Worm (Caenorhabditis elegans) whole organism, young adult: ENCODE results near the gene srx-131.

Experiments used
- F33H1.4 ChIP-seq: fragments of 200-800 bp; sonication (Bioruptor generic); IDR thresholded peaks from 2 replicates; pipeline ENCODE4 v1.3.6; 2022; ENCODE audit warnings: missing genetic modification reagents, missing genetic modification characterization, missing compliant biosample characterization
- K11D2.4 ChIP-seq: fragments of 200-800 bp; sonication (Bioruptor generic); IDR thresholded peaks from 2 replicates; pipeline ENCODE4 v1.3.6; 2022; ENCODE audit warnings: missing genetic modification reagents, missing genetic modification characterization, missing compliant biosample characterization
- K12H6.12 ChIP-seq: fragments of 200-800 bp; sonication (Bioruptor generic); optimal IDR thresholded peaks from 2 replicates; lab custom pipeline; 2018; ENCODE audit warnings: mild to moderate bottlenecking, missing genetic modification characterization, missing compliant biosample characterization
- T07F8.4 ChIP-seq: sonication (generic microtip); optimal IDR thresholded peaks from 2 replicates; lab custom pipeline; 2016; ENCODE audit warnings: mild to moderate bottlenecking, missing genetic modification characterization, moderate library complexity, missing compliant biosample characterization
- Y53F4B.3 ChIP-seq: fragments of 200-800 bp; sonication (Bioruptor generic); IDR thresholded peaks from 2 replicates; pipeline ENCODE4 v1.3.6; 2022; ENCODE audit warnings: missing genetic modification reagents, missing genetic modification characterization, missing compliant biosample characterization
- Y79H2A.3 ChIP-seq: fragments of 200-800 bp; sonication (Bioruptor generic); conservative IDR thresholded peaks from 2 replicates; pipeline ENCODE4 v1.3.6; 2022; ENCODE audit warnings: missing genetic modification reagents, missing genetic modification characterization, missing compliant biosample characterization
- ZK185.1 ChIP-seq: sonication (generic microtip); optimal IDR thresholded peaks from 2 replicates; lab custom pipeline; 2016; ENCODE audit warnings: mild to moderate bottlenecking, missing genetic modification characterization, missing compliant biosample characterization; ENCODE audit not compliant: poor library complexity, severe bottlenecking
- akir-1 ChIP-seq: fragments of 200-800 bp; sonication (Bioruptor generic); optimal IDR thresholded peaks from 2 replicates; lab custom pipeline; 2018; ENCODE audit warnings: mild to moderate bottlenecking, missing genetic modification characterization, moderate library complexity, missing compliant biosample characterization
- ama-1 ChIP-seq, 3 experiments: fragments of 150-350 bp in 1 of 3; sonication (generic microtip) in 2 of 3; optimal IDR thresholded peaks; 2 replicates each; lab custom pipeline; 2014 to 2018; ENCODE audit warnings: missing biosample characterization in 2 of 3, missing genetic modification characterization in 2 of 3, missing genetic modification reagents in 2 of 3
- atf-7 ChIP-seq: sonication (generic microtip); optimal IDR thresholded peaks from 2 replicates; lab custom pipeline; 2017; ENCODE audit warnings: mild to moderate bottlenecking, missing genetic modification characterization, missing compliant biosample characterization
- attf-3 ChIP-seq: fragments of 200-800 bp; sonication (Bioruptor generic); conservative IDR thresholded peaks from 2 replicates; pipeline ENCODE4 v1.3.6; 2022; ENCODE audit warnings: missing genetic modification reagents, missing genetic modification characterization, missing compliant biosample characterization
- attf-6 ChIP-seq: fragments of 200-800 bp; sonication (Bioruptor generic); IDR thresholded peaks from 2 replicates; pipeline ENCODE4 v1.3.6; 2022; ENCODE audit warnings: missing genetic modification reagents, missing genetic modification characterization, missing compliant biosample characterization
- ccch-3 ChIP-seq: fragments of 200-800 bp; sonication (Bioruptor generic); optimal IDR thresholded peaks from 2 replicates; lab custom pipeline; 2018; ENCODE audit warnings: mild to moderate bottlenecking, missing genetic modification characterization, missing compliant biosample characterization
- ceh-27 ChIP-seq: fragments of 200-800 bp; sonication (Bioruptor generic); optimal IDR thresholded peaks from 2 replicates; lab custom pipeline; 2018; ENCODE audit warnings: mild to moderate bottlenecking, missing genetic modification characterization, moderate library complexity, missing compliant biosample characterization
- ceh-58 ChIP-seq: fragments of 200-800 bp; sonication (Bioruptor generic); IDR thresholded peaks from 2 replicates; pipeline ENCODE4 v1.3.6; 2022; ENCODE audit warnings: missing genetic modification characterization, missing compliant biosample characterization
- dpff-1 ChIP-seq: sonication (generic microtip); optimal IDR thresholded peaks from 2 replicates; lab custom pipeline; 2017; ENCODE audit warnings: mild to moderate bottlenecking, missing genetic modification characterization, missing compliant biosample characterization
- efl-1 ChIP-seq: fragments of 150-350 bp; optimal IDR thresholded peaks from 2 replicates; lab custom pipeline; 2014; ENCODE audit warnings: missing biosample characterization, missing genetic modification reagents, missing genetic modification characterization
- egl-44 ChIP-seq: fragments of 200-800 bp; sonication (Bioruptor generic); IDR thresholded peaks from 2 replicates; pipeline ENCODE4 v1.3.6; 2022; ENCODE audit warnings: missing genetic modification reagents, missing genetic modification characterization, missing compliant biosample characterization
- egrh-3 ChIP-seq: fragments of 200-800 bp; sonication (Bioruptor generic); IDR thresholded peaks from 2 replicates; pipeline ENCODE4 v1.3.6; 2022; ENCODE audit warnings: missing genetic modification reagents, missing genetic modification characterization, missing compliant biosample characterization
- ets-4 ChIP-seq: fragments of 200-800 bp; sonication (Bioruptor generic); optimal IDR thresholded peaks from 2 replicates; lab custom pipeline; 2018; ENCODE audit warnings: mild to moderate bottlenecking, missing genetic modification characterization, missing compliant biosample characterization
- hrde-1 ChIP-seq: sonication (generic microtip); optimal IDR thresholded peaks from 2 replicates; lab custom pipeline; 2016; ENCODE audit warnings: missing genetic modification characterization, mild to moderate bottlenecking, missing compliant biosample characterization, moderate library complexity, missing genotype, missing genetic modification reagents, borderline replicate concordance
- hsf-1 ChIP-seq: fragments of 200-800 bp; sonication (Bioruptor generic); IDR thresholded peaks from 2 replicates; pipeline ENCODE4 v1.3.6; 2022; ENCODE audit warnings: missing genetic modification reagents, missing genetic modification characterization, missing compliant biosample characterization
- lag-1 ChIP-seq: fragments of 200-800 bp; sonication (Bioruptor generic); IDR thresholded peaks from 2 replicates; pipeline ENCODE4 v1.3.6; 2022; ENCODE audit warnings: missing genetic modification reagents, missing genetic modification characterization, missing compliant biosample characterization
- lin-40 ChIP-seq: sonication (generic microtip); optimal IDR thresholded peaks from 2 replicates; lab custom pipeline; 2016; ENCODE audit warnings: missing genetic modification characterization, mild to moderate bottlenecking, missing compliant biosample characterization, missing genotype, missing genetic modification reagents
- lin-54 ChIP-seq: fragments of 200-800 bp; sonication (Bioruptor generic); optimal IDR thresholded peaks from 2 replicates; lab custom pipeline; 2018; ENCODE audit warnings: mild to moderate bottlenecking, missing genetic modification characterization, missing compliant biosample characterization
- madf-10 ChIP-seq: sonication (generic microtip); optimal IDR thresholded peaks from 2 replicates; lab custom pipeline; 2016; ENCODE audit warnings: mild to moderate bottlenecking, missing genetic modification characterization, missing compliant biosample characterization
- madf-3 ChIP-seq: fragments of 200-800 bp; sonication (Bioruptor generic); IDR thresholded peaks from 2 replicates; pipeline ENCODE4 v1.3.6; 2022; ENCODE audit warnings: missing genetic modification reagents, missing genetic modification characterization, missing compliant biosample characterization
- madf-8 ChIP-seq: fragments of 200-800 bp; sonication (Bioruptor generic); conservative IDR thresholded peaks from 2 replicates; pipeline ENCODE4 v1.3.6; 2022; ENCODE audit warnings: missing genetic modification reagents, missing genetic modification characterization, missing compliant biosample characterization
- mes-4 ChIP-seq: sonication (generic microtip); optimal IDR thresholded peaks from 2 replicates; lab custom pipeline; 2016; ENCODE audit warnings: missing genotype, missing genetic modification characterization, missing compliant biosample characterization
- mxl-1 ChIP-seq: sonication (generic microtip); optimal IDR thresholded peaks from 2 replicates; lab custom pipeline; 2016; ENCODE audit warnings: missing genetic modification characterization, missing compliant biosample characterization
- nfya-2 ChIP-seq: fragments of 200-800 bp; sonication (Bioruptor generic); IDR thresholded peaks from 2 replicates; pipeline ENCODE4 v1.3.6; 2022; ENCODE audit warnings: missing genetic modification reagents, missing genetic modification characterization, missing compliant biosample characterization
- nhr-90 ChIP-seq: sonication (generic microtip); optimal IDR thresholded peaks from 2 replicates; lab custom pipeline; 2016; ENCODE audit warnings: missing genotype, mild to moderate bottlenecking, missing genetic modification characterization, missing compliant biosample characterization
- pbrm-1 ChIP-seq: fragments of 200-800 bp; sonication (Bioruptor generic); IDR thresholded peaks from 2 replicates; pipeline ENCODE4 v1.3.6; 2022; ENCODE audit warnings: missing genetic modification reagents, missing genetic modification characterization, missing compliant biosample characterization
- pha-4 ChIP-seq: fragments of 150-350 bp; sonication (generic microtip); optimal IDR thresholded peaks from 2 replicates; lab custom pipeline; 2014; ENCODE audit warnings: missing biosample characterization, missing genetic modification reagents, missing genetic modification characterization
- rec-8 ChIP-seq, 2 experiments: sonication (generic microtip); optimal IDR thresholded peaks; 2 replicates each; lab custom pipeline; 2016; ENCODE audit warnings: mild to moderate bottlenecking in 2 of 2, missing genetic modification characterization in 2 of 2, missing genetic modification reagents in 2 of 2, missing genotype in 2 of 2, missing biosample characterization in 1 of 2, missing compliant biosample characterization in 1 of 2, moderate library complexity in 1 of 2
- snpc-1.1 ChIP-seq: sonication (generic microtip); optimal IDR thresholded peaks from 2 replicates; lab custom pipeline; 2017; ENCODE audit warnings: missing genetic modification characterization, mild to moderate bottlenecking, missing compliant biosample characterization, antibody characterized with exemption, moderate library complexity, missing genotype, missing genetic modification reagents; ENCODE audit not compliant: insufficient read depth
- snpc-1.3 ChIP-seq: sonication (generic microtip); optimal IDR thresholded peaks from 2 replicates; lab custom pipeline; 2017; ENCODE audit warnings: missing genetic modification characterization, mild to moderate bottlenecking, missing compliant biosample characterization, antibody characterized with exemption, moderate library complexity, missing genotype, missing genetic modification reagents; ENCODE audit not compliant: insufficient read depth
- snpc-3.4 ChIP-seq: sonication (generic microtip); optimal IDR thresholded peaks from 2 replicates; lab custom pipeline; 2017; ENCODE audit warnings: missing genetic modification characterization, mild to moderate bottlenecking, missing compliant biosample characterization, antibody characterized with exemption, moderate library complexity, missing genotype, missing genetic modification reagents
- somi-1 ChIP-seq: fragments of 200-800 bp; sonication (Bioruptor generic); optimal IDR thresholded peaks from 2 replicates; lab custom pipeline; 2018; ENCODE audit warnings: mild to moderate bottlenecking, missing genetic modification characterization, missing compliant biosample characterization
- xnd-1 ChIP-seq: sonication (generic microtip); optimal IDR thresholded peaks from 2 replicates; lab custom pipeline; 2016; ENCODE audit warnings: missing genotype, missing genetic modification reagents, missing genetic modification characterization, missing compliant biosample characterization
- ztf-28 ChIP-seq: fragments of 200-800 bp; sonication (Bioruptor generic); IDR thresholded peaks from 2 replicates; pipeline ENCODE4 v1.3.6; 2022; ENCODE audit warnings: missing genetic modification reagents, missing genetic modification characterization, missing compliant biosample characterization

Gene srx-131

DNA sequence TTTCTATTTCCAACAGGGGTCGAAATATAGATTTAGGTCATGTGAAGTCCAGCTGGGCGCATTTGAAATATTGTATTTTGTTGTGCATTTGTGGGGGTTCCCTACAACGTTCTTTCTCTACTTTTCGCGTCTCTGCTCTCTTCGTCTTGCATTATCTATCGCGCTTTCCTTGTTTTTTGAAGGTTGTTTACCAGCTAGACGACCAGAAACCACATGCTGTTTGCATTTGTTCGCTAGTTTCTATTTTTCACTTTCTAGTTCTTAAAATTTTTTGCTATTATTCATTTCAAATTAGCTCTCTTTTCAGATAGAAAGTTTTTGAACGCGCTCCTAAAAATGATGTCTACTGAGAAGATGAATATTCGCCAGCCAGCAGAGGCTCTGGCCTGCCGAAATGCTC is 5.8 kb upstream of the srx-131 start, which contains the start of gene F55B12.10:
Gene F55B12.10 (plus strand): TSS at position 301 of the 400 bp plus-strand sequence.
- no peak for TF ChIP-seq efl-1 (GFP tag; lab: Kevin White, UChicago)
- TF ChIP-seq K12H6.12: peak; percentile 7
- TF ChIP-seq egl-44: no peak
- TF ChIP-seq ceh-27 (GFP tag; lab: Kevin White, UChicago): no peak
- no peak for TF ChIP-seq ceh-58 (GFP tag; lab: Robert Waterston, UW)
- no peak for TF ChIP-seq snpc-1.1

DNA sequence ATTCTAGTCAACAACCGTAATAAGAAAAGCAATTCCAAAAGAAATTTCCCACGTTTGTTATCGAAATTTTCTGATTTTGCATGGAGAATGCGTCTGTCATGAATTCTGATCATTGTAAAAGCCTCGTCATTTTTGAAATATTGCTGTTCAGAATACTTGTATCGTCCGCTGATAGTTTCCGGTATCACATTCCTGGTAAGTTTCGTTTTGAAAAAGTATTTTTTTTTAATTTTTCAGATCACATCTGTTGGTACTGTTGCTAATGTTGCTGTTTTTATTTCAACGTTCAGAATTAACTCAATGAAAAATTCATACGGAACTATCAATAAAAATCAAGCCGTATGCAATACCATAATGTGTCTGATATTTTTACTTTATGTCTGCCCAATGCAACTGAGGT is 4.3 kb upstream of the srx-131 start, which contains the start of gene srx-17:
Gene srx-17 (plus strand): TSS at position 301 of the 400 bp plus-strand sequence.
- TF ChIP-seq lin-40 (tag; lab: Kevin White, UChicago) (no peak), dpff-1 (tag; lab: Kevin White, UChicago) (no peak), rec-8 (tag; optimal IDR thresholded peaks at IDR 0.05; lab: Kevin White, UChicago) (no peak), Y79H2A.3 (GFP tag; lab: Robert Waterston, UW) (no peak)

DNA sequence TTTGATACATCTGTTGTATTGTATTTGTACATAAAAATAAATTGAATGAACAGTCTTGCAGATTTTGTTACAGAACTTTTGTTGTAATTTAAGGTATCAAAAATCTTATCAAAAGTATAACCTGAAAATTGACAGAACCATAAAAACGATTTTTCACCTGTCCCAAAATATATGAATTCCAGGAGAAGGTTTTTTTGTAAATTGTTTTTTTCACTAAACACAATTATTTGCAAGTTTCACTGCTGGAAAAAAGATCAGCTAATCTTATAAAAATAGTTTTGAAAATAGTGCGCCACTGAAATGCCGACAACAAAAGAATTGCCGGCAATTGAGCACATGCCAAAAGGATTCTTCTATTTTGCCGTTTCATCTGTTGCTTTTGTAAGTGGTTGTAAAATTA is 2.1 kb upstream of the srx-131 start, which contains the start of gene srx-130:
Gene srx-130 (plus strand): TSS at position 301 of the 400 bp plus-strand sequence.
- TF ChIP-seq ama-1 (optimal IDR thresholded peaks at IDR 0.05; lab: Kevin White, UChicago) (no peak), ama-1 (GFP tag; optimal IDR thresholded peaks at IDR 0.05; lab: Kevin White, UChicago) (no peak), snpc-3.4 (no peak), Y53F4B.3 (GFP tag; lab: Robert Waterston, UW) (no peak), lag-1 (GFP tag; lab: Robert Waterston, UW) (no peak), T07F8.4 (tag; lab: Kevin White, UChicago) (no peak), hrde-1 (tag; lab: Kevin White, UChicago) (no peak), efl-1 (GFP tag; lab: Kevin White, UChicago) (no peak), ztf-28 (GFP tag; lab: Robert Waterston, UW) (no peak), ets-4 (GFP tag; lab: Kevin White, UChicago) (no peak), pbrm-1 (GFP tag; lab: Robert Waterston, UW) (no peak), mxl-1 (no peak), attf-3 (no peak), ccch-3 (GFP tag; lab: Kevin White, UChicago) (no peak), somi-1 (GFP tag; lab: Kevin White, UChicago) (no peak), madf-10 (tag; lab: Kevin White, UChicago) (no peak), madf-3 (GFP tag; lab: Robert Waterston, UW) (no peak), nhr-90 (tag; lab: Kevin White, UChicago) (no peak)

DNA sequence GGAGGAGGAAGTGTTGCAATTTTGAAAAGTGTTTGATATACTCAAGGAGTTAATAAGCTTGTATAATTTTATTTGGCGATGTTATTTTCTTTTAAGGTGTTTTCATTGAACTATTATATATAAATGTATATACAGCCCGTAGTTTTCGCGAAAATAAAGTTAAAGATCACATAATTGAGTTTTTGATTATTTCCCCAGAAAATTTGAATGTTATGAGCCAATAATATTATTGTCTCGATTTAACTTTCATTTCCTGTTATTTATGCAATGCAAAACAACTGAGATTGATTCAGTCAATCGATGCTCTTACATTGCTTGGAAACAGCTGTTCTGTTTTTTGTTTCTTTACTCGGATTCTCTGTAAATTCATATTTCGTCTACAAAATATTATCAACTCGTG is 3.1 kb downstream of the srx-131 start, which contains the start of gene srx-133:
Gene srx-133 (plus strand): TSS at position 301 of the 400 bp plus-strand sequence.
- TF ChIP-seq xnd-1 (tag; lab: Kevin White, UChicago): no peak
- TF ChIP-seq attf-6 (GFP tag; lab: Robert Waterston, UW): no peak
- TF ChIP-seq hsf-1 (GFP tag; lab: Robert Waterston, UW): no peak
- no peak for TF ChIP-seq pha-4

DNA sequence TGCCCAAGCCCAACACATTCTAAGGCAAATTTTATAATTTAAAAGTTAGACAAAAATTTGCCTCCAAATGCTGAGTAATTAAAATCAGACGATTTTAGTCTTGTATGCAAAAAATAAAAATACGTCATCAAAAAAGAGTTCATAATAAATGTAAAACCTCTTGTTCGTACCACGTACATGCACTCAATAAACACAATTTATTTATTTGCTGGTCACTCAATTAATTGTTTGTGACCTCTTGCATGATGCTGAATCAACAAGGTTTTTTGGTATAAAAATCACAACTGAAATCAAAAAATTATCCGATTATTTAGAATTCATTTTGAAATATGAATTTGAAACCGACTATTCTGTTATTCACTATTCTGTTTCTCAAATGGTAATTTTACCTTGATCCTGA is 4.9 kb downstream of the srx-131 start, which contains the start of gene hpx-2:
Gene hpx-2 (plus strand): TSS at position 301 of the 400 bp plus-strand sequence.
- no peak for TF ChIP-seq nfya-2
- TF ChIP-seq ZK185.1 (tag; lab: Kevin White, UChicago): no peak
- TF ChIP-seq F33H1.4 (GFP tag; lab: Robert Waterston, UW): no peak
- TF ChIP-seq atf-7: no peak
- TF ChIP-seq egrh-3 (GFP tag; lab: Robert Waterston, UW): no peak
- no peak for TF ChIP-seq lin-40 (tag; lab: Kevin White, UChicago)
- TF ChIP-seq snpc-1.3 (tag; lab: Kevin White, UChicago): no peak
- TF ChIP-seq K11D2.4 (GFP tag; lab: Robert Waterston, UW): no peak
- no peak for TF ChIP-seq mes-4
- no peak for TF ChIP-seq madf-8
- no peak for TF ChIP-seq akir-1 (GFP tag; lab: Kevin White, UChicago)
- TF ChIP-seq lin-54: no peak
